Worm (Caenorhabditis elegans): ENCODE results near the gene dpl-1.

The dpl-1 gene

ce11 chrII:9169450-9169960 lies at the start of gene dpl-1:
Gene dpl-1 (plus strand): TSS chrII:9169910.
- TF ChIP-seq hmg-11 (tag; optimal IDR thresholded peaks at IDR 0.05) (no peak), nfya-1 (tag; optimal IDR thresholded peaks at IDR 0.05; ENCODE audit: insufficient read depth) (peak; percentile 62), skn-1 (tag; optimal IDR thresholded peaks at IDR 0.05) (no peak), lin-15B (tag; optimal IDR thresholded peaks at IDR 0.05) (peak; percentile 63), pha-4 (tag; optimal IDR thresholded peaks at IDR 0.05) (peak; percentile 74), egl-5 (tag; optimal IDR thresholded peaks at IDR 0.05) (peak; percentile 19), unc-39 (tag; optimal IDR thresholded peaks at IDR 0.05) (no peak), nhr-25 (tag; optimal IDR thresholded peaks at IDR 0.05) (peak; percentile 47), elt-2 (tag; optimal IDR thresholded peaks at IDR 0.05) (peak; percentile 21), aly-2 (tag; optimal IDR thresholded peaks at IDR 0.05) (no peak), mml-1 (tag; optimal IDR thresholded peaks at IDR 0.05) (no peak)

DNA sequence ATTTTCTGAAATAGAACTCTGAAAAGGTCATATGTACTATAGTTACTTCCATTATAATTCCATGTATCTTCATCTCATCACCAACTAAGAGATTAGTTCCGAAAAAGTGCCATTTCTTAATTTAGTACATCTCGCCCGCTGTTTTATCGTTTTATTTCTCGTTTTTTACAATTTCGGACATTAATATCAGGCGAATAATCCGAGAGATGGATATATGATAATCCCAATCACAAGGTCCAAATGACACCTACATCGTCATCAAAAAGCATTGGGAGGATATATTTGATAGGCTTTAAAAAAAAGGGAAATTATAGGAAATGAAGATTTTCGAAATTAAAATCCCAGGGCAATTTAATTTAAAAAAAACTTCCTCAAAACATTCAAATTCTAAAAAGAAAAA lies 49.4 kb upstream of the dpl-1 start:
- no peak for TF ChIP-seq egl-5 (tag; optimal IDR thresholded peaks at IDR 0.05)
- TF ChIP-seq ztf-11 (tag; optimal IDR thresholded peaks at IDR 0.05): no peak
- TF ChIP-seq lin-15B (tag; optimal IDR thresholded peaks at IDR 0.05): no peak
- no peak for TF ChIP-seq lin-39 (tag; optimal IDR thresholded peaks at IDR 0.05)
- TF ChIP-seq fos-1 (tag; optimal IDR thresholded peaks at IDR 0.05): no peak
- no peak for TF ChIP-seq nhr-28 (tag; optimal IDR thresholded peaks at IDR 0.05)
- TF ChIP-seq daf-12 (tag; optimal IDR thresholded peaks at IDR 0.05): no peak
- no peak for TF ChIP-seq elt-1 (tag; optimal IDR thresholded peaks at IDR 0.05)
- TF ChIP-seq skn-1 (tag; optimal IDR thresholded peaks at IDR 0.05): no peak
- TF ChIP-seq elt-2 (tag; optimal IDR thresholded peaks at IDR 0.05): no peak

DNA sequence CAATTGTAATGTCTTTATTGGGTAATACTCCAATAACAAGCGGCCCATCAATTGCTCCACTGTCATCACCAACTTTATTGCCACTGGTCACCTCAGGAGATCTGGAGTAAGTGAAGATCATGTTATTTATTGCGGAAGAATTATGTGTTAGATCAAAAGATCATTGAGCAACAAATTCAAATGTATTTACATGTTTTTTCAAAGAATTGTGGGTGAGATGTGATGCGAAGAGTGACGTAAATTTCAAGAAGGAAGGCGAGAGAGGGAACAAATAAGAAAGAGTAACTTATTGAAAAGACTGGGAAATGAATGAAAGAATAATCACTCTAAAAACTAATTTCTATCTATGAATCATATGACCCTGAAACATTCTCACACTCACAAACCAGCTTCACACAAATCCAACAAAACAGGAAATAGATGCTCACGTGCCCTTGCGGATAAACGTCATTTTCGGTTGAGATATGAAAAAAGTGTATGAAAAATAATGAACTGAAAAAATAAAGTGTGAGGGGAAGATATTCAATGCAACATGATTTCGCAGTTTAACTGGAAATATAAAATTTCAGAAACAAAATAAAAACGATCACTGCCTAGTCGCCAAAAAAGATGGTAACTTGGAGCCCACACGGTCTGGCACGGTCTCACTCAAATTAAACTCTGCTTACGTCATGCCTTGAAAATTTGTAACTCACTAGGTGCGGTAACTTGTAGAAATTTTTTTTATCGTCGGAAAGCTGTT lies 48.7 kb upstream of the dpl-1 start:
- TF ChIP-seq nfya-1 (tag; optimal IDR thresholded peaks at IDR 0.05; ENCODE audit: insufficient read depth) (peak; percentile 12), ztf-11 (tag; optimal IDR thresholded peaks at IDR 0.05) (no peak)

DNA sequence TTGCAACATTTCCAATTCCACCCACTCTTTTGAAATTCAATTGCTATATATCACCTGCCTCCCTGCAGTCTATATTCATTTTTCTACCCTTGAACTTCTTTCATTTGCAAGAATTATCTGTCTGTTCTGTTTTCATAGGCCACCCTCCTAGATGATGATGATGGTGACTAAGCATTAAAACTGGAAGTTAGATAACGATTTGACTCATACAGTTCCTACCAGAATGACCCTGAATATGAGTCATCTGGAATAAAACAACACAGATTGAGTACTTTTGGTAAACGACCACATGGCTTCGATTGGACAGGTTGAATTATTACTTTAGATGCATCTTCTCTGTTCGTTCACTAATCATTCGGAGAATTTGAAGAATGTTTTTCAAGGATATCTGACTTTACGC lies 45.4 kb upstream of the dpl-1 start:
- TF ChIP-seq nhr-23 (tag; optimal IDR thresholded peaks at IDR 0.05) (peak; percentile 37), nhr-43 (tag; optimal IDR thresholded peaks at IDR 0.05; ENCODE audit: poor library complexity, severe bottlenecking) (no peak), nhr-25 (tag; optimal IDR thresholded peaks at IDR 0.05) (peak; percentile 31), pqm-1 (tag; optimal IDR thresholded peaks at IDR 0.05) (peak; percentile 1)

DNA sequence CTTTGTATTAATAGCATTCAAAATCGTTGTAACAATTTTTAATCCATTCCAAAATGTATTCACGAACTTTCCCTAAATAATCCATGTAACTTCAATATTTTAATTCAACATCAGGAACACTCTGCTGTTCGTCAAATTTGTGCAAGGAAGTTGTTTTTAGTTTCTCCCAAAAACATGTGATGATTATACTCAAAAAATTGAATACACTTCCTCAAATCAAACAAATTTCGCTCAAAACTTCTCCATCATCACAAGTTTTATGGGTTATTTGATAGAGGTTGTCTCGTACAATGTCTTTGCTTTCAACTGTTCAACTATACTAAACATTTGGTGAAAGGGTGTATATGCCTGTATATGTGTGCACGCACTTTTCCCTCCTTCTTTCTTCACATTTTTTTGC lies 44.7 kb upstream of the dpl-1 start:
- no peak for TF ChIP-seq unc-39 (tag; optimal IDR thresholded peaks at IDR 0.05)
- TF ChIP-seq lin-15B (tag; optimal IDR thresholded peaks at IDR 0.05): no peak
- TF ChIP-seq elt-2 (tag; optimal IDR thresholded peaks at IDR 0.05): peak; percentile 3
- no peak for TF ChIP-seq nfya-1 (tag; optimal IDR thresholded peaks at IDR 0.05; ENCODE audit: insufficient read depth)
- TF ChIP-seq pqm-1 (tag; optimal IDR thresholded peaks at IDR 0.05): peak; percentile 53
- no peak for TF ChIP-seq elt-3 (tag; optimal IDR thresholded peaks at IDR 0.05)
- no peak for TF ChIP-seq snpc-4 (tag; optimal IDR thresholded peaks at IDR 0.05)
- TF ChIP-seq mml-1 (tag; optimal IDR thresholded peaks at IDR 0.05): no peak
- peak; percentile 17 for TF ChIP-seq pha-4 (tag; optimal IDR thresholded peaks at IDR 0.05)
- TF ChIP-seq fkh-10 (GFP tag; optimal IDR thresholded peaks at IDR 0.05): no peak
- TF ChIP-seq elt-1 (tag; optimal IDR thresholded peaks at IDR 0.05): no peak
- TF ChIP-seq nhr-23 (tag; optimal IDR thresholded peaks at IDR 0.05): no peak
- TF ChIP-seq lin-39 (tag; optimal IDR thresholded peaks at IDR 0.05): no peak

DNA sequence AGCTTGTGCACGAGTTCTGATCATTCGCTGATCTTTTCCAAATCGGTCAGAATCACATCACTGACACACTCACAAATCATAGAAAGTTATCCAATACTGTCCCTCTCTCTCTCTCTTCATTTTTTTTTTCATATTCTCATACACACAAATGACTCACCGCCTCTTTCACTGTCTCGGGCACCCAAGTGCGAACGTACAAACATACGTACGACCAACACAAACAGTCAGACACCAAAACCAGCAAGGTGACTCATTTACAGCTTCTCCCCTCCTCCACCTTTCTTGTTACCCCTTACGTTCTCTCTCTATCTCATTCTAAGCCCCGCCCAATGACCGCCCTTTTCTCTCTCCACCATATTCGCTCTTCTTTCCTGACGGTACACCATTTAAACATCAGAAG lies 42.7 kb upstream of the dpl-1 start:
- TF ChIP-seq mdl-1 (tag; optimal IDR thresholded peaks at IDR 0.05) (no peak), nhr-23 (tag; optimal IDR thresholded peaks at IDR 0.05) (peak; percentile 32), hmg-11 (tag; optimal IDR thresholded peaks at IDR 0.05) (peak; percentile 36), elt-3 (tag; optimal IDR thresholded peaks at IDR 0.05) (peak in 1 of 3 experiments; percentile 3), fos-1 (tag; optimal IDR thresholded peaks at IDR 0.05) (peak; percentile 98), elt-2 (tag; optimal IDR thresholded peaks at IDR 0.05) (peak; percentile 1), nfya-1 (tag; optimal IDR thresholded peaks at IDR 0.05; ENCODE audit: insufficient read depth) (no peak), ztf-11 (tag; optimal IDR thresholded peaks at IDR 0.05) (no peak), nhr-25 (tag; optimal IDR thresholded peaks at IDR 0.05) (peak; percentile 6), ZK546.5 (tag; optimal IDR thresholded peaks at IDR 0.05) (no peak), nhr-43 (tag; optimal IDR thresholded peaks at IDR 0.05; ENCODE audit: poor library complexity, severe bottlenecking) (no peak), pha-4 (tag; optimal IDR thresholded peaks at IDR 0.05) (peak; percentile 78)

ce11 chrII:9127379-9127778 lies 42.3 kb upstream of the dpl-1 start:
- TF ChIP-seq egl-5 (tag; optimal IDR thresholded peaks at IDR 0.05) (no peak), ama-1 (optimal IDR thresholded peaks at IDR 0.05) (peak; percentile 44)

Measured in whole organism, L3 larva.